Fruit fly (Drosophila melanogaster) whole organism, prepupa: ENCODE measurements around the gene CG2321.

ENCODE experiments used
- CG10631 ChIP-seq: fragments of 200-800 bp; sonication (Bioruptor generic); optimal IDR thresholded peaks from 2 replicates; lab custom pipeline; 2016; ENCODE audit warnings: missing biosample characterization, missing genetic modification characterization
- CG10669 ChIP-seq: fragments of 200-800 bp; sonication (Bioruptor generic); optimal IDR thresholded peaks from 3 replicates; lab custom pipeline; 2018; ENCODE audit warnings: missing biosample characterization, mild to moderate bottlenecking, missing genetic modification characterization, moderate library complexity
- CG11294 ChIP-seq: fragments of 200-800 bp; sonication (Bioruptor generic); IDR thresholded peaks from 2 replicates; pipeline ENCODE4 v1.3.6; 2022; ENCODE audit warnings: missing biosample characterization, missing genetic modification characterization
- CG11762 ChIP-seq: fragments of 200-800 bp; sonication (Bioruptor generic); optimal IDR thresholded peaks from 3 replicates; lab custom pipeline; 2016; ENCODE audit warnings: missing biosample characterization, missing genetic modification characterization; ENCODE audit not compliant: insufficient read depth
- CG15336 ChIP-seq: fragments of 200-800 bp; sonication (Bioruptor generic); IDR thresholded peaks from 2 replicates; pipeline ENCODE4 v1.3.6; 2022; ENCODE audit warnings: missing biosample characterization, missing genetic modification characterization
- CG16779 ChIP-seq: fragments of 200-800 bp; sonication (Bioruptor generic); optimal IDR thresholded peaks from 3 replicates; lab custom pipeline; 2017; ENCODE audit warnings: missing biosample characterization, mild to moderate bottlenecking, missing genetic modification characterization
- CG3032 ChIP-seq: fragments of 200-800 bp; optimal IDR thresholded peaks from 2 replicates; lab custom pipeline; 2019; ENCODE audit warnings: missing biosample characterization, mild to moderate bottlenecking, missing genetic modification characterization, moderate library complexity
- CG31627 ChIP-seq: fragments of 200-800 bp; sonication (Bioruptor generic); optimal IDR thresholded peaks from 3 replicates; lab custom pipeline; 2016; ENCODE audit warnings: missing biosample characterization, missing genetic modification characterization
- CG32006 ChIP-seq: fragments of 200-800 bp; sonication (Bioruptor generic); optimal IDR thresholded peaks from 3 replicates; lab custom pipeline; 2017; ENCODE audit warnings: missing biosample characterization, mild to moderate bottlenecking, missing genetic modification characterization
- CG34406 ChIP-seq: fragments of 200-800 bp; sonication (Bioruptor generic); optimal IDR thresholded peaks from 3 replicates; lab custom pipeline; 2016; ENCODE audit warnings: missing biosample characterization, missing genetic modification characterization
- CG4318 ChIP-seq: fragments of 200-800 bp; sonication (Bioruptor generic); optimal IDR thresholded peaks from 3 replicates; lab custom pipeline; 2017; ENCODE audit warnings: missing biosample characterization, mild to moderate bottlenecking, missing genetic modification characterization
- CG6163 ChIP-seq: fragments of 200-800 bp; sonication (Bioruptor generic); IDR thresholded peaks from 3 replicates; pipeline ENCODE4 v1.3.6; 2022; ENCODE audit warnings: missing biosample characterization, missing genetic modification characterization
- CG6276 ChIP-seq: fragments of 200-800 bp; sonication (Bioruptor generic); optimal IDR thresholded peaks from 2 replicates; lab custom pipeline; 2017; ENCODE audit warnings: missing biosample characterization, mild to moderate bottlenecking, missing genetic modification characterization
- CG6808 ChIP-seq: fragments of 200-800 bp; sonication (Bioruptor generic); optimal IDR thresholded peaks from 3 replicates; lab custom pipeline; 2017; ENCODE audit warnings: missing biosample characterization, missing genetic modification characterization, mild to moderate bottlenecking, moderate library complexity, missing genetic modification reagents
- CG6854 ChIP-seq: fragments of 200-800 bp; sonication (Bioruptor generic); optimal IDR thresholded peaks from 2 replicates; lab custom pipeline; 2017; ENCODE audit warnings: missing biosample characterization, mild to moderate bottlenecking, missing genetic modification characterization
- CG7368 ChIP-seq: fragments of 200-800 bp; sonication (Bioruptor generic); optimal IDR thresholded peaks from 3 replicates; lab custom pipeline; 2016; ENCODE audit warnings: missing biosample characterization, missing genetic modification characterization
- CG8119 ChIP-seq: fragments of 200-800 bp; sonication (Bioruptor generic); IDR thresholded peaks from 3 replicates; pipeline ENCODE4 v1.3.6; 2022; ENCODE audit warnings: missing biosample characterization, missing genetic modification characterization
- CG9139 ChIP-seq: fragments of 200-800 bp; sonication (Bioruptor generic); optimal IDR thresholded peaks from 3 replicates; lab custom pipeline; 2017; ENCODE audit warnings: missing biosample characterization, mild to moderate bottlenecking, missing genetic modification characterization
- Eip75B ChIP-seq: fragments of 200-800 bp; sonication (Bioruptor generic); optimal IDR thresholded peaks from 3 replicates; lab custom pipeline; 2016; ENCODE audit warnings: missing biosample characterization, missing genetic modification characterization
- Eip78C ChIP-seq: fragments of 200-800 bp; sonication (Bioruptor generic); peaks from one replicate; lab custom pipeline; 2016; ENCODE audit warnings: missing biosample characterization, missing genetic modification characterization
- Hr4 ChIP-seq: fragments of 200-800 bp; sonication (Bioruptor generic); optimal IDR thresholded peaks from 3 replicates; lab custom pipeline; 2016; ENCODE audit warnings: missing biosample characterization, missing genetic modification characterization
- Lpt ChIP-seq: fragments of 200-800 bp; sonication (Bioruptor generic); optimal IDR thresholded peaks from 3 replicates; lab custom pipeline; 2016; ENCODE audit warnings: missing biosample characterization, missing genetic modification characterization
- OdsH ChIP-seq: fragments of 200-800 bp; sonication (Bioruptor generic); optimal IDR thresholded peaks from 3 replicates; lab custom pipeline; 2016; ENCODE audit warnings: missing biosample characterization, missing genetic modification characterization
- Smox ChIP-seq: fragments of 200-800 bp; sonication (Bioruptor generic); optimal IDR thresholded peaks from 3 replicates; lab custom pipeline; 2016; ENCODE audit warnings: missing biosample characterization, missing genetic modification characterization
- Sox14 ChIP-seq: fragments of 200-800 bp; sonication (Bioruptor generic); optimal IDR thresholded peaks from 3 replicates; lab custom pipeline; 2016; ENCODE audit warnings: missing biosample characterization, missing genetic modification characterization
- Sox15 ChIP-seq: fragments of 200-800 bp; sonication (Bioruptor generic); optimal IDR thresholded peaks from 3 replicates; lab custom pipeline; 2016; ENCODE audit warnings: missing biosample characterization, missing genetic modification characterization
- achi ChIP-seq: fragments of 200-800 bp; sonication (Bioruptor generic); optimal IDR thresholded peaks from 3 replicates; lab custom pipeline; 2016; ENCODE audit warnings: missing biosample characterization, missing genetic modification characterization
- acj6 ChIP-seq: fragments of 200-800 bp; sonication (Bioruptor generic); optimal IDR thresholded peaks from 3 replicates; lab custom pipeline; 2016; ENCODE audit warnings: missing biosample characterization, missing genetic modification characterization
- cyc ChIP-seq: fragments of 200-800 bp; sonication (Bioruptor generic); optimal IDR thresholded peaks from 3 replicates; lab custom pipeline; 2016; ENCODE audit warnings: missing biosample characterization, missing genetic modification characterization
- dac ChIP-seq: fragments of 200-800 bp; sonication (Bioruptor generic); optimal IDR thresholded peaks from 2 replicates; lab custom pipeline; 2017; ENCODE audit warnings: missing biosample characterization, mild to moderate bottlenecking, missing genetic modification characterization
- eg ChIP-seq: fragments of 200-800 bp; sonication (Bioruptor generic); IDR thresholded peaks from 3 replicates; pipeline ENCODE4 v1.3.6; 2022; ENCODE audit warnings: missing biosample characterization, missing genetic modification characterization
- esn ChIP-seq: fragments of 200-800 bp; sonication (Bioruptor generic); optimal IDR thresholded peaks from 2 replicates; lab custom pipeline; 2016; ENCODE audit warnings: missing biosample characterization, mild to moderate bottlenecking, missing genetic modification characterization, moderate library complexity
- fkh ChIP-seq: fragments of 200-800 bp; sonication (Bioruptor generic); optimal IDR thresholded peaks from 3 replicates; lab custom pipeline; 2017; ENCODE audit warnings: missing biosample characterization, mild to moderate bottlenecking, missing genetic modification characterization, moderate library complexity
- lz ChIP-seq: fragments of 200-800 bp; sonication (Bioruptor generic); optimal IDR thresholded peaks from 3 replicates; lab custom pipeline; 2016; ENCODE audit warnings: missing biosample characterization, missing genetic modification characterization
- net ChIP-seq: fragments of 200-800 bp; sonication (Bioruptor generic); optimal IDR thresholded peaks from 3 replicates; lab custom pipeline; 2016; ENCODE audit warnings: missing biosample characterization, missing genetic modification characterization
- pdm3 ChIP-seq: fragments of 200-800 bp; sonication (Bioruptor generic); optimal IDR thresholded peaks from 3 replicates; lab custom pipeline; 2016; ENCODE audit warnings: missing biosample characterization, missing genetic modification characterization
- salr ChIP-seq, 2 experiments: fragments of 200-800 bp; sonication (Bioruptor generic); optimal IDR thresholded peaks; 3 replicates each; lab custom pipeline; 2016 to 2018; ENCODE audit warnings: missing biosample characterization in 2 of 2, missing genetic modification characterization in 2 of 2, mild to moderate bottlenecking in 1 of 2
- ss ChIP-seq, 2 experiments: fragments of 200-800 bp; sonication (Bioruptor generic); optimal IDR thresholded peaks; 2 replicates in 1 of 2; 3 replicates in 1 of 2; lab custom pipeline; 2017 to 2018; ENCODE audit warnings: mild to moderate bottlenecking in 2 of 2, missing biosample characterization in 2 of 2, missing genetic modification characterization in 2 of 2, moderate library complexity in 1 of 2
- svp ChIP-seq: fragments of 200-800 bp; sonication (Bioruptor generic); peaks from one replicate; lab custom pipeline; 2016; ENCODE audit warnings: missing biosample characterization, missing genetic modification characterization
- vri ChIP-seq: fragments of 200-800 bp; sonication (Bioruptor generic); optimal IDR thresholded peaks from 3 replicates; lab custom pipeline; 2016; ENCODE audit warnings: missing biosample characterization, mild to moderate bottlenecking, missing genetic modification characterization

Gene CG2321

DNA sequence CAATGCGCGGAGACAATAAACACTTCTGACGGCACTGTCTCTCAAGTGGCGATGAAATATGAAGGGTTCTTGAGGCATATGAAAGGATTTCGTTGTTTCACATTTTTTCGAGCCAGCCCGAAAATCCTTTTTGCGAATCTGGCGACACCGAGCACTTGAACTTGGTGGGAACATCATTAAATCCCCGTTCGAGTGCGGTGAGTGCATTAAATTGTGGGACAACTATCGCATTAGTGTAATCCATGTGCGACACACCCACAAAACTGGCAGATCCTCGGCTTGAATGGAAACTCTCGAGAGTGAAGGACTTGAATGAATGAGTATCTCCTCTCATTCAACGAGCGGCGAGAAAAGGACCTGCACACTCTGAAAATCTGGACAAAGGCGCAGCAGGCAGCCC, 27.7 kb upstream of the CG2321 start:
- TF ChIP-seq Lpt: no peak
- TF ChIP-seq cyc (GFP tag; lab: Kevin White, UChicago): no peak
- no peak for TF ChIP-seq CG11762 (GFP tag; lab: Kevin White, UChicago)
- TF ChIP-seq CG31627 (GFP tag; lab: Kevin White, UChicago): no peak
- no peak for TF ChIP-seq net (GFP tag; lab: Kevin White, UChicago)
- no peak for TF ChIP-seq CG34406 (GFP tag; lab: Kevin White, UChicago)
- no peak for TF ChIP-seq CG9139 (GFP tag; lab: Kevin White, UChicago)

DNA sequence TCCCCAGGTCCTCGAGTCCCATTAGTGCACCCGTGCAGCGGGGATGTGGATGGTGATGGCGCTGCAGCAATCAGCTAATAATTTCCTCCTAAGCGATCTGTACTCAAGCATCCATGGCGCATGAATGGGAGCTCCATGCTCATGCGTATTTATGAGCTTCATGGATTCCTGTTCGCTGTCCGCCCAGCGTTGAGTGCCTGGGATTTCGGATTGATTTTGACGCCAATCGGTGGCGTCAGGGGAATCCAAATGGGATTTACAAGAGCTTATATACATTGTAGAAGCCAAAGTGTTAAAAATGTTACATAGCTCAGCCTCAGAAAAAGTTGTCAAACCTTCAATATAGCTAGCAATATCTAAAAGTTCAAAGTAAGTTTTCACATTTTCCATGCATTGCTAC, 26.4 kb upstream of the CG2321 start, which contains the start of gene ND-20L:
Gene ND-20L, plus strand, starts transcription at position 301 of the 400 bp plus-strand sequence.
- TF ChIP-seq acj6 (no peak), CG10669 (GFP tag; lab: Kevin White, UChicago) (no peak), CG6163 (GFP tag; lab: Robert Waterston, UW) (no peak), CG11762 (GFP tag; lab: Kevin White, UChicago) (no peak), salr (GFP tag; optimal IDR thresholded peaks at IDR 0.05; lab: Kevin White, UChicago) (no peak), CG7368 (GFP tag; lab: Kevin White, UChicago) (no peak), Sox14 (GFP tag; lab: Kevin White, UChicago) (no peak), CG16779 (tag; lab: Kevin White, UChicago) (no peak), CG8119 (no peak)

dm6 chr3R:29512306-29513044, 23.4 kb upstream of the CG2321 start:
- TF ChIP-seq net (GFP tag; lab: Kevin White, UChicago): no peak
- TF ChIP-seq CG15336: 0 out of 2 replicates have a peak, but pooled peaks have one; percentile 24
- TF ChIP-seq, all 60 proteins: peak for 1

DNA sequence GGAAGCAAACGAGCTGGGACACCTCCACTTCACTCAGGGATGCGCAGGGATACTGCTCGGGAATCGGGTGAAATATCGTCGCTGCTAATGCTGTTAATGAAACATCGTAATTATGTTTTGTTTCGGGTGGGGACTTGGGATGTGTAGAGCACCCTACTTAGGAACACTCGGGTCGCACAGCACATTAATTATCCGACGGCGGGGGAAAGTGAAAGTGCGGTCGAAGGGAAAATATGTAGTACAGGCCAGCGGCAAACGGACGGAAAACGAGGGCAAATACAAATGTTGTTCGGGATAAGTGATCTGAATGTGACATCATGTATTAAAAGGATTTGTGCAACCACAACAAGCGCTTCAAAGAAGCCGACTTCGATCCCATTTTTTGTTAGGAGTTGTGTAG, 22.4 kb upstream of the CG2321 start:
- no peak for TF ChIP-seq Eip78C
- TF ChIP-seq Hr4 (GFP tag; lab: Kevin White, UChicago): no peak
- no peak for TF ChIP-seq CG16779 (tag; lab: Kevin White, UChicago)
- TF ChIP-seq net (GFP tag; lab: Kevin White, UChicago): no peak
- no peak for TF ChIP-seq CG10631 (GFP tag; lab: Kevin White, UChicago)
- TF ChIP-seq esn (GFP tag; lab: Kevin White, UChicago): no peak
- no peak for TF ChIP-seq Eip75B (GFP tag; lab: Kevin White, UChicago)
- TF ChIP-seq Lpt: no peak
- TF ChIP-seq CG8119: no peak
- TF ChIP-seq CG34406 (GFP tag; lab: Kevin White, UChicago): no peak
- TF ChIP-seq CG6276 (GFP tag; lab: Kevin White, UChicago): no peak
- no peak for TF ChIP-seq achi (GFP tag; lab: Kevin White, UChicago)
- no peak for TF ChIP-seq CG9139 (GFP tag; lab: Kevin White, UChicago)
- TF ChIP-seq CG3032 (tag; lab: Kevin White, UChicago): no peak
- no peak for TF ChIP-seq eg (GFP tag; lab: Robert Waterston, UW)
- TF ChIP-seq CG6808: no peak
- TF ChIP-seq ss (GFP tag; optimal IDR thresholded peaks at IDR 0.05; lab: Kevin White, UChicago): no peak
- no peak for TF ChIP-seq CG4318 (GFP tag; lab: Kevin White, UChicago)
- no peak for TF ChIP-seq CG11294

- TF ChIP-seq dac (GFP tag; lab: Kevin White, UChicago): no peak
- peak; percentile 54 for TF ChIP-seq Eip78C
- TF ChIP-seq OdsH (GFP tag; lab: Kevin White, UChicago): no peak
- TF ChIP-seq svp (GFP tag; lab: Kevin White, UChicago): peak; percentile 40
- no peak for TF ChIP-seq Smox (GFP tag; lab: Kevin White, UChicago)
- TF ChIP-seq vri (GFP tag; lab: Kevin White, UChicago): no peak
- TF ChIP-seq Sox15 (GFP tag; lab: Kevin White, UChicago): no peak
- no peak for TF ChIP-seq pdm3 (GFP tag; lab: Kevin White, UChicago)
- peak; percentile 13 for TF ChIP-seq CG4318 (GFP tag; lab: Kevin White, UChicago)
- no peak for TF ChIP-seq Lpt
- peak; percentile 8 for TF ChIP-seq Hr4 (GFP tag; lab: Kevin White, UChicago)
- no peak for TF ChIP-seq achi (GFP tag; lab: Kevin White, UChicago)
- peak; percentile 69 for TF ChIP-seq CG32006 (GFP tag; lab: Kevin White, UChicago)
- no peak for TF ChIP-seq lz (GFP tag; lab: Kevin White, UChicago)
- no peak for TF ChIP-seq CG3032 (tag; lab: Kevin White, UChicago)
- TF ChIP-seq CG6854 (GFP tag; lab: Kevin White, UChicago): no peak
- no peak for TF ChIP-seq Eip75B (GFP tag; lab: Kevin White, UChicago)
- TF ChIP-seq CG6276 (GFP tag; lab: Kevin White, UChicago): peak; percentile 0
- no peak for TF ChIP-seq fkh (GFP tag; lab: Kevin White, UChicago)
Measured at dm6 chr3R:29508551-29509266, 19.6 kb upstream of the CG2321 start.
